Fruit fly (Drosophila melanogaster) whole organism, wandering third instar larva: ENCODE measurements around the gene CG8668.
A peak's percentile ranks its signal among the peaks of the same experiment; 100 is the strongest.

Experiments
- Abd-B ChIP-seq: fragments of >200 bp; optimal IDR thresholded peaks from 2 replicates; lab custom pipeline; 2017; ENCODE audit warnings: missing biosample characterization, missing genetic modification characterization
- CG32264 ChIP-seq: fragments of 200-800 bp; sonication (Bioruptor generic); optimal IDR thresholded peaks from 2 replicates; lab custom pipeline; 2016; ENCODE audit warnings: missing biosample characterization, missing genetic modification characterization
- CG9705 ChIP-seq: fragments of 200-800 bp; sonication (Bioruptor generic); optimal IDR thresholded peaks from 2 replicates; lab custom pipeline; 2018; ENCODE audit warnings: missing biosample characterization, mild to moderate bottlenecking, missing genetic modification characterization
- CrebA ChIP-seq: fragments of 200-800 bp; sonication (Bioruptor generic); optimal IDR thresholded peaks from 2 replicates; lab custom pipeline; 2016; ENCODE audit warnings: missing biosample characterization, mild to moderate bottlenecking, missing genetic modification characterization, borderline replicate concordance
- Dfd ChIP-seq: fragments of >200 bp; optimal IDR thresholded peaks from 2 replicates; lab custom pipeline; 2017; ENCODE audit warnings: missing biosample characterization, missing genetic modification characterization
- Dif ChIP-seq: fragments of 200-275, 200-300 bp; sonication (Bioruptor generic); optimal IDR thresholded peaks from 2 replicates; lab custom pipeline; 2018; ENCODE audit warnings: missing biosample characterization, missing genetic modification characterization; ENCODE audit not compliant: partially characterized antibody
- GATAd ChIP-seq: sonication (Bioruptor generic); optimal IDR thresholded peaks from 2 replicates; lab custom pipeline; 2016; ENCODE audit warnings: missing biosample characterization, missing genetic modification characterization
- HLH106 ChIP-seq: fragments of 200-800 bp; optimal IDR thresholded peaks from 3 replicates; lab custom pipeline; 2019; ENCODE audit warnings: missing biosample characterization, mild to moderate bottlenecking, missing genetic modification characterization, moderate library complexity
- Hnf4 ChIP-seq: fragments of 200-800 bp; sonication (Bioruptor generic); optimal IDR thresholded peaks from 2 replicates; lab custom pipeline; 2016; ENCODE audit warnings: missing biosample characterization, mild to moderate bottlenecking, missing genetic modification characterization
- Hr78 ChIP-seq: fragments of >200 bp; optimal IDR thresholded peaks from 2 replicates; lab custom pipeline; 2017; ENCODE audit warnings: missing biosample characterization, missing genetic modification characterization
- Hr83 ChIP-seq: fragments of 200-300 bp; sonication (Bioruptor generic); optimal IDR thresholded peaks from 2 replicates; lab custom pipeline; 2016; ENCODE audit warnings: missing biosample characterization, mild to moderate bottlenecking, missing genetic modification characterization, moderate library complexity; ENCODE audit not compliant: poor library complexity, severe bottlenecking
- Jra ChIP-seq: sonication (Bioruptor generic); optimal IDR thresholded peaks from 2 replicates; lab custom pipeline; 2016; ENCODE audit warnings: missing biosample characterization, missing genetic modification characterization
- Mio ChIP-seq: sonication (Bioruptor generic); optimal IDR thresholded peaks from 2 replicates; lab custom pipeline; 2016; ENCODE audit warnings: missing biosample characterization, missing genetic modification characterization
- Myc ChIP-seq: fragments of >200 bp; optimal IDR thresholded peaks from 2 replicates; lab custom pipeline; 2017
- N ChIP-seq: fragments of >200 bp; optimal IDR thresholded peaks from 2 replicates; lab custom pipeline; 2018; ENCODE audit warnings: missing biosample characterization, missing external identifiers, missing genetic modification characterization
- OdsH ChIP-seq: fragments of 200-800 bp; sonication (Bioruptor generic); optimal IDR thresholded peaks from 2 replicates; lab custom pipeline; 2016; ENCODE audit warnings: missing biosample characterization, mild to moderate bottlenecking, missing genetic modification characterization
- Rel ChIP-seq, 2 experiments: fragments of 200-800 bp; sonication (Bioruptor generic) in 1 of 2; optimal IDR thresholded peaks; 2 replicates in 1 of 2; 3 replicates in 1 of 2; lab custom pipeline; 2016 to 2019; ENCODE audit warnings: mild to moderate bottlenecking in 2 of 2, missing biosample characterization in 2 of 2, missing genetic modification characterization in 2 of 2, moderate library complexity in 1 of 2
- Sp1 ChIP-seq: fragments of 200-800 bp; sonication (Bioruptor generic); optimal IDR thresholded peaks from 3 replicates; lab custom pipeline; 2019; ENCODE audit warnings: missing biosample characterization, mild to moderate bottlenecking, missing genetic modification characterization, moderate library complexity
- Vsx2 ChIP-seq: fragments of 200-300, 225-300 bp; sonication (Bioruptor generic); optimal IDR thresholded peaks from 2 replicates; lab custom pipeline; 2018; ENCODE audit warnings: missing biosample characterization, missing genetic modification characterization; ENCODE audit not compliant: partially characterized antibody
- br ChIP-seq: fragments of 200-800 bp; sonication (Bioruptor generic); optimal IDR thresholded peaks from 2 replicates; lab custom pipeline; 2016; ENCODE audit warnings: missing biosample characterization, missing genetic modification characterization
- brk ChIP-seq: fragments of 200-800 bp; sonication (Bioruptor generic); optimal IDR thresholded peaks from 2 replicates; lab custom pipeline; 2016; ENCODE audit warnings: missing biosample characterization, mild to moderate bottlenecking, missing genetic modification characterization
- dl ChIP-seq, 2 experiments: fragments of 175-275, 200-275 bp in 1 of 2; fragments of 200-275 bp in 1 of 2; sonication (Bioruptor generic); optimal IDR thresholded peaks; lab custom pipeline; 2018; ENCODE audit warnings: mild to moderate bottlenecking in 2 of 2, missing biosample characterization in 2 of 2, missing genetic modification characterization in 2 of 2, moderate library complexity in 2 of 2; ENCODE audit not compliant: partially characterized antibody in 2 of 2, insufficient read depth in 1 of 2
- dmrt93B ChIP-seq: fragments of 200-800 bp; sonication (Bioruptor generic); optimal IDR thresholded peaks from 2 replicates; lab custom pipeline; 2018; ENCODE audit warnings: missing biosample characterization, mild to moderate bottlenecking, missing genetic modification characterization
- dsf ChIP-seq: sonication (Bioruptor generic); optimal IDR thresholded peaks from 2 replicates; lab custom pipeline; 2016; ENCODE audit warnings: missing biosample characterization, missing genetic modification characterization, borderline replicate concordance
- ey ChIP-seq: fragments of 200-800 bp; sonication (Bioruptor generic); optimal IDR thresholded peaks from 2 replicates; lab custom pipeline; 2016; ENCODE audit warnings: missing biosample characterization, missing genetic modification characterization
- foxo ChIP-seq, 2 experiments: fragments of 200-800 bp; sonication (Bioruptor generic); optimal IDR thresholded peaks; 2 replicates in 1 of 2; 3 replicates in 1 of 2; lab custom pipeline; 2016 to 2017; ENCODE audit warnings: missing biosample characterization in 2 of 2, missing genetic modification characterization in 2 of 2
- fru ChIP-seq: fragments of 200-800 bp; sonication (Bioruptor generic); optimal IDR thresholded peaks from 3 replicates; lab custom pipeline; 2016; ENCODE audit warnings: missing biosample characterization, mild to moderate bottlenecking, missing genetic modification characterization
- h ChIP-seq: fragments of 200-800 bp; sonication (Bioruptor generic); optimal IDR thresholded peaks from 3 replicates; lab custom pipeline; 2016; ENCODE audit warnings: missing biosample characterization, mild to moderate bottlenecking, missing genetic modification characterization
- jim ChIP-seq: fragments of 175-275, 200-325 bp; sonication (Bioruptor generic); optimal IDR thresholded peaks from 2 replicates; lab custom pipeline; 2016; ENCODE audit warnings: missing biosample characterization, mild to moderate bottlenecking, missing genetic modification characterization
- lola ChIP-seq: fragments of >200 bp; optimal IDR thresholded peaks from 2 replicates; lab custom pipeline; 2017; ENCODE audit warnings: missing biosample characterization, missing genetic modification characterization
- pan ChIP-seq: fragments of >200 bp; optimal IDR thresholded peaks from 2 replicates; lab custom pipeline; 2017
- psq ChIP-seq: fragments of 200-800 bp; sonication (Bioruptor generic); optimal IDR thresholded peaks from 3 replicates; lab custom pipeline; 2017; ENCODE audit warnings: missing biosample characterization, mild to moderate bottlenecking, missing genetic modification characterization, moderate library complexity
- rgr ChIP-seq: fragments of 200-800 bp; sonication (Bioruptor generic); optimal IDR thresholded peaks from 3 replicates; lab custom pipeline; 2016; ENCODE audit warnings: missing biosample characterization, mild to moderate bottlenecking, missing genetic modification characterization
- sage ChIP-seq: fragments of 200-800 bp; sonication (Bioruptor generic); optimal IDR thresholded peaks from 2 replicates; lab custom pipeline; 2016; ENCODE audit warnings: missing biosample characterization, mild to moderate bottlenecking, missing genetic modification characterization
- sv ChIP-seq: fragments of 200-800 bp; sonication (Bioruptor generic); optimal IDR thresholded peaks from 3 replicates; lab custom pipeline; 2016; ENCODE audit warnings: missing biosample characterization, missing genetic modification characterization
- tai ChIP-seq: sonication (Bioruptor generic); optimal IDR thresholded peaks from 2 replicates; lab custom pipeline; 2016; ENCODE audit warnings: missing biosample characterization, missing genetic modification characterization
- usp ChIP-seq: fragments of >200 bp; optimal IDR thresholded peaks from 2 replicates; lab custom pipeline; 2017; ENCODE audit warnings: missing biosample characterization, missing genetic modification characterization
- woc ChIP-seq: sonication (Bioruptor generic); optimal IDR thresholded peaks from 2 replicates; lab custom pipeline; 2016; ENCODE audit warnings: missing biosample characterization, mild to moderate bottlenecking, missing genetic modification characterization

Gene CG8668

DNA sequence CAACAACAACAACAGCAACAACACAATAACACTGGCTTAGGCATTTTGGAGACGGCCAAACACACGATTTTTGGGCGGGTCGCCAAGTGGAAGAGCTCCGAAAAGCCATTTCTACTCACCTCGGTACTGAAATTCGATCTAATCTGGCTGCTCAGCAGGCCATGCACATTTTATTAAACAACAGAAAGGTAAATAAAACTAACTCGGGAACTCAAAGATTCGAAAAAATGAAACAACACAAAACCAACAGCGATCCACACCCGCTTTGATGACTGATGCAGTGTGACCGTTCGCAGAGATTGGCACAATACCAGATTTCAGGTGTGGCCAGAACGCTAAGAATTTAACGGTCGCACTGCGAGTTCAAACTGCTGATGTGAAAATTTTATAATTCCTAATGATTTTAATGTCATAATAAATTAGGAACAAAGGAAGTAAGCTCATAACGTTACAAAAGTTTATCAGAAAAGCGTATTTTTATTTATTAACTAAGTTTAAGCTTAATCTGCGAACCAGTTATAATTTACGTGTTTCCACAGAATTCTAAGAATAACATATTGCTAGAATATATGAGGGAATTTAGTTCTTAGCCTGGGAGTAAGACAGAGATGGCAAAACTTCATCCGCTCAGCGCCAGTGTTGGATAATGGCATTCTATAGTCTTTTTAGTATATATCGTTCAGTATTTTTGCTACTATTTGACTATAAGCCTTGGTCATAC is 43.9 kb upstream of the CG8668 start, which contains the start of gene Mcr:
Gene Mcr (minus strand): TSS at position 291 of the 721 bp plus-strand sequence.
- TF ChIP-seq sv = peak; percentile 38
- TF ChIP-seq Rel (GFP tag; optimal IDR thresholded peaks at IDR 0.05; lab: Kevin White, UChicago) = no peak
- TF ChIP-seq Rel (tag; optimal IDR thresholded peaks at IDR 0.05; lab: Kevin White, UChicago) = peak; percentile 3
- TF ChIP-seq foxo (GFP tag; optimal IDR thresholded peaks at IDR 0.05; lab: Kevin White, UChicago) = peak in 1 of 2 experiments; percentile 46
- peak; percentile 19 for TF ChIP-seq HLH106 (tag; lab: Kevin White, UChicago)
- TF ChIP-seq jim (GFP tag; lab: Kevin White, UChicago) = peak; percentile 5
- TF ChIP-seq Dfd (GFP tag; lab: Kevin White, UChicago) = no peak
- TF ChIP-seq pan = no peak
- TF ChIP-seq brk = no peak
- TF ChIP-seq Mio = no peak
- peak; percentile 44 for TF ChIP-seq Hnf4 (GFP tag; lab: Kevin White, UChicago)
- no peak for TF ChIP-seq Abd-B
- no peak for TF ChIP-seq h (GFP tag; lab: Kevin White, UChicago)
- no peak for TF ChIP-seq Jra (GFP tag; lab: Kevin White, UChicago)
- peak; percentile 23 for TF ChIP-seq Dif (GFP tag; lab: Kevin White, UChicago)
- no peak for TF ChIP-seq dmrt93B (GFP tag; lab: Kevin White, UChicago)
- no peak for TF ChIP-seq Sp1 (GFP tag; lab: Kevin White, UChicago)
- TF ChIP-seq tai (GFP tag; lab: Kevin White, UChicago) = no peak
- no peak for TF ChIP-seq ey (GFP tag; lab: Kevin White, UChicago)
- TF ChIP-seq dsf (GFP tag; lab: Kevin White, UChicago) = no peak
- TF ChIP-seq lola (GFP tag; lab: Kevin White, UChicago) = no peak
- TF ChIP-seq OdsH = no peak
- no peak for TF ChIP-seq dl (GFP tag; optimal IDR thresholded peaks at IDR 0.05; lab: Kevin White, UChicago; ENCODE audit: insufficient read depth in 1 of 2, partially characterized antibody in 2 of 2)
- no peak for TF ChIP-seq usp
- no peak for TF ChIP-seq CG32264
- TF ChIP-seq rgr = no peak
- no peak for TF ChIP-seq CrebA (GFP tag; lab: Kevin White, UChicago)
- TF ChIP-seq Hr83 (GFP tag; lab: Kevin White, UChicago) = peak; percentile 64
- TF ChIP-seq psq (GFP tag; lab: Kevin White, UChicago) = no peak
- no peak for TF ChIP-seq woc (GFP tag; lab: Kevin White, UChicago)
- no peak for TF ChIP-seq GATAd (GFP tag; lab: Kevin White, UChicago)
- TF ChIP-seq Myc = no peak
- TF ChIP-seq br (GFP tag; lab: Kevin White, UChicago) = no peak
- no peak for TF ChIP-seq CG9705
- no peak for TF ChIP-seq Hr78
- TF ChIP-seq N (GFP tag; lab: Kevin White, UChicago) = no peak
- TF ChIP-seq fru (GFP tag; lab: Kevin White, UChicago) = no peak
- peak; percentile 32 for TF ChIP-seq Vsx2 (GFP tag; lab: Kevin White, UChicago)
- TF ChIP-seq sage (GFP tag; lab: Kevin White, UChicago) = peak; percentile 35

DNA sequence CACCGCTTCAGTTG is 43.6 kb upstream of the CG8668 start, which contains the start of gene Bsg:
Gene Bsg (plus strand): TSS at position 8 of the 14 bp plus-strand sequence.
- no peak for TF ChIP-seq jim (GFP tag; lab: Kevin White, UChicago)
